Worm (Caenorhabditis elegans) whole organism, mixed stage, embryonic: ENCODE data around the gene srt-70.
A peak's percentile ranks its signal among the peaks of the same experiment; 100 is the strongest.

ENCODE experiments used
- M03D4.4 ChIP-seq: sonication (generic microtip); optimal IDR thresholded peaks from 2 replicates; lab custom pipeline; 2017; ENCODE audit warnings: mild to moderate bottlenecking, missing genetic modification characterization, missing compliant biosample characterization
- bed-3 ChIP-seq: fragments of 200-800 bp; sonication (Bioruptor generic); optimal IDR thresholded peaks from 3 replicates; lab custom pipeline; 2018; ENCODE audit warnings: mild to moderate bottlenecking, missing genetic modification characterization, moderate library complexity, missing compliant biosample characterization
- blmp-1 ChIP-seq: fragments of 150-350 bp; optimal IDR thresholded peaks from 2 replicates; lab custom pipeline; 2014; ENCODE audit warnings: missing biosample characterization, missing genetic modification characterization
- ceh-43 ChIP-seq: fragments of 200-800 bp; sonication (Bioruptor generic); optimal IDR thresholded peaks from 2 replicates; lab custom pipeline; 2018; ENCODE audit warnings: mild to moderate bottlenecking, missing genetic modification characterization, moderate library complexity, missing compliant biosample characterization
- ceh-83 ChIP-seq: fragments of 200-800 bp; sonication (Bioruptor generic); optimal IDR thresholded peaks from 2 replicates; lab custom pipeline; 2018; ENCODE audit warnings: mild to moderate bottlenecking, missing genetic modification characterization, missing compliant biosample characterization
- ces-1 ChIP-seq: fragments of 150-350 bp; optimal IDR thresholded peaks from 2 replicates; lab custom pipeline; 2014; ENCODE audit warnings: missing biosample characterization, missing genetic modification reagents, missing genetic modification characterization
- cnd-1 ChIP-seq: fragments of 200-800 bp; sonication (Bioruptor generic); optimal IDR thresholded peaks from 2 replicates; lab custom pipeline; 2018; ENCODE audit warnings: mild to moderate bottlenecking, missing genetic modification characterization, missing compliant biosample characterization
- drap-1 ChIP-seq: fragments of 200-800 bp; sonication (Bioruptor generic); optimal IDR thresholded peaks from 3 replicates; lab custom pipeline; 2018; ENCODE audit warnings: mild to moderate bottlenecking, missing genetic modification characterization, missing compliant biosample characterization
- elt-1 ChIP-seq: sonication (generic microtip); optimal IDR thresholded peaks from 2 replicates; lab custom pipeline; 2017; ENCODE audit warnings: missing genetic modification characterization, mild to moderate bottlenecking, missing compliant biosample characterization, antibody characterized with exemption, moderate library complexity, borderline replicate concordance; ENCODE audit not compliant: insufficient read depth
- flh-1 ChIP-seq: fragments of 200-800 bp; sonication (Bioruptor generic); optimal IDR thresholded peaks from 2 replicates; lab custom pipeline; 2018; ENCODE audit warnings: mild to moderate bottlenecking, missing genetic modification characterization, moderate library complexity, missing compliant biosample characterization
- ham-2 ChIP-seq: fragments of 200-800 bp; sonication (Bioruptor generic); optimal IDR thresholded peaks from 2 replicates; lab custom pipeline; 2018; ENCODE audit warnings: mild to moderate bottlenecking, missing genetic modification characterization, missing compliant biosample characterization
- hlh-1 ChIP-seq: fragments of 150-350 bp; optimal IDR thresholded peaks from 2 replicates; lab custom pipeline; 2014; ENCODE audit warnings: missing biosample characterization, missing genetic modification reagents, missing genetic modification characterization
- lin-13 ChIP-seq: fragments of 150-350 bp; optimal IDR thresholded peaks from 2 replicates; lab custom pipeline; 2014; ENCODE audit warnings: missing biosample characterization, missing genetic modification characterization
- lin-32 ChIP-seq: fragments of 200-800 bp; sonication (Bioruptor generic); optimal IDR thresholded peaks from 2 replicates; lab custom pipeline; 2018; ENCODE audit warnings: mild to moderate bottlenecking, missing genetic modification characterization, missing compliant biosample characterization
- lsy-2 ChIP-seq: fragments of 150-350 bp; optimal IDR thresholded peaks from 2 replicates; lab custom pipeline; 2014; ENCODE audit warnings: missing biosample characterization, missing genetic modification characterization
- mab-5 ChIP-seq: fragments of 150-350 bp; optimal IDR thresholded peaks from 2 replicates; lab custom pipeline; 2014; ENCODE audit warnings: missing biosample characterization, missing genetic modification characterization
- mep-1 ChIP-seq: fragments of 150-350 bp; optimal IDR thresholded peaks from 2 replicates; lab custom pipeline; 2017; ENCODE audit warnings: missing biosample characterization, missing genetic modification reagents, missing genetic modification characterization, inconsistent platforms
- mls-2 ChIP-seq: sonication (generic microtip); optimal IDR thresholded peaks from 2 replicates; lab custom pipeline; 2016; ENCODE audit warnings: mild to moderate bottlenecking, missing genetic modification characterization, moderate library complexity, missing compliant biosample characterization
- nhr-12 ChIP-seq: fragments of 150-350 bp; optimal IDR thresholded peaks from 2 replicates; lab custom pipeline; 2014; ENCODE audit warnings: missing biosample characterization, missing genetic modification characterization
- nhr-237 ChIP-seq: fragments of 150-350 bp; optimal IDR thresholded peaks from 2 replicates; lab custom pipeline; 2014; ENCODE audit warnings: missing biosample characterization, missing genetic modification characterization
- nhr-28 ChIP-seq: fragments of 150-350 bp; optimal IDR thresholded peaks from 2 replicates; lab custom pipeline; 2014; ENCODE audit warnings: missing biosample characterization, missing genetic modification characterization
- nhr-76 ChIP-seq: sonication (generic microtip); optimal IDR thresholded peaks from 2 replicates; lab custom pipeline; 2017; ENCODE audit warnings: missing biosample characterization, missing genetic modification characterization
- pha-4 ChIP-seq: fragments of 150-350 bp; optimal IDR thresholded peaks from 2 replicates; lab custom pipeline; 2018; ENCODE audit warnings: missing biosample characterization, missing genetic modification reagents, missing genetic modification characterization
- sem-2 ChIP-seq: fragments of 200-800 bp; sonication (Bioruptor generic); optimal IDR thresholded peaks from 2 replicates; lab custom pipeline; 2018; ENCODE audit warnings: mild to moderate bottlenecking, missing genetic modification characterization, missing compliant biosample characterization
- snpc-4 ChIP-seq: fragments of 150-350 bp; optimal IDR thresholded peaks from 2 replicates; lab custom pipeline; 2014; ENCODE audit warnings: missing biosample characterization, missing genetic modification characterization
- sptf-1 ChIP-seq: sonication (generic microtip); optimal IDR thresholded peaks from 2 replicates; lab custom pipeline; 2017; ENCODE audit warnings: mild to moderate bottlenecking, missing genetic modification characterization, moderate library complexity, missing compliant biosample characterization
- tbx-8 ChIP-seq: fragments of 200-800 bp; sonication (Bioruptor generic); optimal IDR thresholded peaks from 2 replicates; lab custom pipeline; 2018; ENCODE audit warnings: mild to moderate bottlenecking, missing genetic modification characterization, moderate library complexity, missing compliant biosample characterization
- unc-120 ChIP-seq: sonication (generic microtip); optimal IDR thresholded peaks from 2 replicates; lab custom pipeline; 2017; ENCODE audit warnings: missing genetic modification characterization, missing compliant biosample characterization; ENCODE audit not compliant: poor library complexity, severe bottlenecking
- unc-39 ChIP-seq: fragments of 150-350 bp; optimal IDR thresholded peaks from 2 replicates; lab custom pipeline; 2014; ENCODE audit warnings: missing biosample characterization, missing genetic modification characterization
- unc-62 ChIP-seq: fragments of 150-350 bp; optimal IDR thresholded peaks from 2 replicates; lab custom pipeline; 2014; ENCODE audit warnings: missing biosample characterization, missing genetic modification reagents, missing genetic modification characterization
- zip-8 ChIP-seq: fragments of 150-350 bp; optimal IDR thresholded peaks from 2 replicates; lab custom pipeline; 2014; ENCODE audit warnings: missing biosample characterization, missing genetic modification characterization
- ztf-11 ChIP-seq: fragments of 150-350 bp; optimal IDR thresholded peaks from 2 replicates; lab custom pipeline; 2014; ENCODE audit warnings: missing biosample characterization, missing genetic modification characterization

The srt-70 gene

DNA sequence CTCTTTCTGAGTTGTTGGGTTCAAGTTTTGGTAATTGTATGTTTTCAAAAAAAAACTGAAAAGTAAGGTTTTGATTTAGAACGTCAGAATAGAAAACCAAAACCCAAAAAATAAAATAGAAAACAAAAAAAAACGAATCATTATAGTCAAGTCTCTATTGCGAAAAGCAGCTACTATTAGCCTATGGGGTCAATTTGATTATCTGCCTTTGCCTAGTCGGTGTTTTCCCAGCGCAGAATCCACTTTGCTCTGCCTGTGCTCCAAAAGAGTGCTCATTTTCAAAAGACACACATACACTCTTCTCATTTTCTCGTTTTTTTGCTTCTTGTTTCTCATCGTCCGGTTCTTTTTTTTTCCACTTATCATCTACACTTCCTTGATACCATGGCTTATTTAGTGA, 29.3 kb upstream of the srt-70 start:
- TF ChIP-seq nhr-12 (tag; lab: Kevin White, UChicago) (no peak), ces-1 (GFP tag; lab: Kevin White, UChicago) (peak; percentile 79), ham-2 (no peak), unc-62 (GFP tag; lab: Kevin White, UChicago) (no peak)

DNA sequence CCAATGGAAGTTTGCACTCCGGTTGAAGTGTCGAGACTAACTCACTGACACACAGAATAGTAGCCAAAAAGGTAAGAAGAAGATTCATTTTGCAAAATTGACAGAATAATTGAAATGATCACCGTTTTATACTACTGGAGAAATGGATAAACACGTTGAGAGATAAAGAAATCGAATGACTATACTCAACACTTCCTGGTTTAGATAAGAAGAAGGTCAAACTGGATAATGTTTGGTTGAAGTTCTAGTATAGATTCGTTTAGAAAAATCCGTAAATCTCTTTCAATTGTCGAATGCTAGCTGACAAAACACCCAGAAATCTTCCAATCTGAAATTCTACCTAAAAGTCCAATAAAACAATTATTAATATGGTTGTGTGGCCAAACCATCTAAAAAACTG, 27.9 kb upstream of the srt-70 start, which contains the start of gene Y49G5A.1:
Gene Y49G5A.1 (minus strand): TSS at position 101 of the 400 bp plus-strand sequence.
- TF ChIP-seq nhr-12 (tag; lab: Kevin White, UChicago) (no peak), blmp-1 (no peak), lin-32 (GFP tag; lab: Kevin White, UChicago) (no peak), lsy-2 (tag; lab: Kevin White, UChicago) (no peak)

DNA sequence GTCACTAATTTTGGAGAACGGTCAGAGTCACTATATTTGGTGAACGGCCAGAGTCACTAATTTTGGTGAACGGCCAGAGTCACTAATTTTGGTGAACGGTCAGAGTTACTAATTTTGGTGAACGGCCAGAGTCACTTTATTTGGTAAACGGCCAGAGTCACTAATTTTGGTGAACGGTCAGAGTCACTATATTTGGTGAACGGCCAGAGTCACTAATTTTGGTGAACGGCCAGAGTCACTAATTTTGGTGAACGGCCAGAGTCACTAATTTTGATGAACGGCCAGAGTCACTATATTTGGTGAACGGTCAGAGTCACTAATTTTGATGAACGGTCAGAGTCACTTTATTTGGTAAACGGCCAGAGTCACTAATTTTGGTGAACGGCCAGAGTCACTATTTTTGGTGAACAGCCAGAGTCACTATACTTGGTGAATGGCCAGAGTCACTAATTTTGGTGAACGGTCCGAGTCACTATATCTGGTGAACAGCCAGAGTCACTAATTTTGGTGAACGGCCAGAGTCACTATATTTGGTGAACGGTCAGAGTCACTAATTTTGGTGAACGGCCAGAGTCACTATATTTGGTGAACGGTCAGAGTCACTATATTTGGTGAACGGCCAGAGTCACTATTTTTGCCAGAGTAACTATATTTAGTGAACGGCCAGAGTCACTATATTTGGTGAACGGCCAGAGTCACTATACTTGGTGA, 25.1 kb upstream of the srt-70 start:
- peak; percentile 69 for TF ChIP-seq tbx-8 (GFP tag; lab: Kevin White, UChicago)
- TF ChIP-seq ceh-43 (GFP tag; lab: Kevin White, UChicago): peak; percentile 26
- TF ChIP-seq ceh-83: peak; percentile 90
- peak; percentile 61 for TF ChIP-seq M03D4.4 (tag; lab: Kevin White, UChicago)
- TF ChIP-seq drap-1 (GFP tag; lab: Kevin White, UChicago): peak; percentile 71
- TF ChIP-seq bed-3 (GFP tag; lab: Kevin White, UChicago): peak; percentile 4
- TF ChIP-seq mls-2: peak; percentile 12
- TF ChIP-seq cnd-1 (tag; lab: Kevin White, UChicago): peak; percentile 20
- peak; percentile 27 for TF ChIP-seq sptf-1 (tag; lab: Kevin White, UChicago)

DNA sequence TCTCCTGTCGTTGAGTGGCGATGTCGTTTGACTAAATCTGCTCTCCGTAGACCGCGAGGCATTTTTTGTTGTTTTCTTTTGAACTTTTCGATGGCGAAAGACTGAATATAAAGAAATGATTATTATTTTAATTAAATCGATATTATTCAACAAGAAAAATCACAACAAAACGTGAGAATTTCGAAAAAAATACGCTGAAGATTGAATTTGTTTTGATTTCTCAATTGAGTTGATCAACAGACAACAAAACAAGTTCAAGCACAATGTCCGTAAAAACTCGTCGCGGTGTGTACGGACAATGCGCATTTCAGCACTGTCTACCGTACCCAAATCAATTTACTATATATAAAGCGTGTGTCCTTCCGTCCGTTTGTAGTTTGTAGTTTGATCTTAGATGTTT, 18.7 kb upstream of the srt-70 start, which contains the start of gene B0238.9:
Gene B0238.9 (minus strand): TSS at position 101 of the 400 bp plus-strand sequence.
- TF ChIP-seq lin-13 (tag; lab: Kevin White, UChicago) (no peak), cnd-1 (tag; lab: Kevin White, UChicago) (no peak), nhr-76 (tag; lab: Kevin White, UChicago) (no peak), blmp-1 (no peak), snpc-4 (tag; lab: Kevin White, UChicago) (no peak), zip-8 (tag; lab: Kevin White, UChicago) (no peak), flh-1 (GFP tag; lab: Kevin White, UChicago) (no peak), lsy-2 (tag; lab: Kevin White, UChicago) (no peak), drap-1 (GFP tag; lab: Kevin White, UChicago) (no peak), hlh-1 (tag; lab: Kevin White, UChicago) (no peak), ceh-43 (GFP tag; lab: Kevin White, UChicago) (no peak), nhr-237 (tag; lab: Kevin White, UChicago) (no peak), lin-32 (GFP tag; lab: Kevin White, UChicago) (no peak), unc-120 (no peak), mab-5 (tag; lab: Kevin White, UChicago) (no peak), ham-2 (no peak), pha-4 (tag; lab: Kevin White, UChicago) (no peak), M03D4.4 (tag; lab: Kevin White, UChicago) (no peak)

DNA sequence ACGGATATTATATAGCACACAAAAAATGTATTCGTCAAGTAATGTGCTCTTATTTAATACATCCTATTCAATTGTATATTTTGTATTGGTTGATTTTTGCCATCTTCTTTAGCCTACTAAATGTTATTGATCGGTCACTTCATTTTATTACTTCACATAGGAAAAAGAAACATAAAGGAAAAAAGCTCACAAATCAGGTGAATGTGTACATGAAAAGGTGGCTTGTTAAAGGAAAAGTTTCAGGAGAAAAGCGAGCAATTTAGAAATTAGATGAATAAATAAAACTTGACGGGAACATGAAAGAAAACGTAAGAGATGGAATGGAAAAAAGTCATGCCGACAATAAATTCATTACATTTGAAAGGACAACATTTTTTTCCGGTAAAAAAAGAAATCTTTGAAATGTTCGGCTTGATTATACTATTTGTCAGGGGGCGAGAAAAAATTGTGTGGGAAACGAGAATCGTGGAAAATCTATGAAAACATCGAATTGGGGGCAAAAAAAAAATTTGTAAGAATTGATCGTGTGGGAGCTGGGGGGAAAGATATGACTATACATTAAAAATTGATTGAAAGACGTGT, 16.2 kb upstream of the srt-70 start:
- TF ChIP-seq M03D4.4 (tag; lab: Kevin White, UChicago): peak; percentile 26
- no peak for TF ChIP-seq ham-2
- no peak for TF ChIP-seq ztf-11 (tag; lab: Kevin White, UChicago)
- TF ChIP-seq, all 35 proteins: peak for 1

DNA sequence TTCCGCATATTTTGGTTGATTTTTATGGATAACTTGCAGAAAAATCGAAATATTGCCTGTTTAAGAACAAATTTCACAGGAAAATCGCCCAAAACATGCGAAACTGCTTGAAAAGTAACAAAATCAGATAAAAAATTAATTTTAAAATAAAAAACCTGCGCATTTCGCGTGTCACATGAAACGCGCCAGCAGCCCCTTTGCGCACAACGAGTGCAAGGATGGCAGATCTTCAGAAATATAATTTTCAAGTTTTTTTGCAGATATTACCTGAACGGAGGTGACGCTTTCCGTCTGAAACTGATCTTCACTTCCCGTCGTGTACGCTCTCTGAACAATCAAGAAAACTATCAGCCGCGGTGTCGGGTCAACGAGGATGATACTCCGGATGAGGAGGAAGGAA, 15.6 kb upstream of the srt-70 start:
- no peak for TF ChIP-seq cnd-1 (tag; lab: Kevin White, UChicago)
- peak; percentile 40 for TF ChIP-seq lin-13 (tag; lab: Kevin White, UChicago)
- TF ChIP-seq ceh-43 (GFP tag; lab: Kevin White, UChicago): no peak
- TF ChIP-seq unc-39: no peak
- no peak for TF ChIP-seq mab-5 (tag; lab: Kevin White, UChicago)
- peak; percentile 6 for TF ChIP-seq lsy-2 (tag; lab: Kevin White, UChicago)
- no peak for TF ChIP-seq ceh-83
- TF ChIP-seq nhr-237 (tag; lab: Kevin White, UChicago): no peak
- TF ChIP-seq nhr-76 (tag; lab: Kevin White, UChicago): no peak
- TF ChIP-seq pha-4 (tag; lab: Kevin White, UChicago): no peak
- peak; percentile 8 for TF ChIP-seq bed-3 (GFP tag; lab: Kevin White, UChicago)
- no peak for TF ChIP-seq nhr-28 (tag; lab: Kevin White, UChicago)
- peak; percentile 37 for TF ChIP-seq M03D4.4 (tag; lab: Kevin White, UChicago)
- no peak for TF ChIP-seq hlh-1 (tag; lab: Kevin White, UChicago)
- peak; percentile 11 for TF ChIP-seq sptf-1 (tag; lab: Kevin White, UChicago)
- TF ChIP-seq nhr-12 (tag; lab: Kevin White, UChicago): no peak
- TF ChIP-seq snpc-4 (tag; lab: Kevin White, UChicago): no peak
- peak; percentile 23 for TF ChIP-seq ces-1 (GFP tag; lab: Kevin White, UChicago)
- no peak for TF ChIP-seq mep-1 (tag; lab: Kevin White, UChicago)
- TF ChIP-seq ham-2: no peak
- TF ChIP-seq flh-1 (GFP tag; lab: Kevin White, UChicago): no peak
- no peak for TF ChIP-seq sem-2 (GFP tag; lab: Kevin White, UChicago)
- no peak for TF ChIP-seq elt-1 (tag; lab: Kevin White, UChicago)
